Worm (Caenorhabditis elegans) whole organism, L4 larva: ENCODE measurements around the gene Y41C4A.21.

Experiments
- arid-1 ChIP-seq: fragments of 200-800 bp; sonication (Bioruptor generic); conservative IDR thresholded peaks from 2 replicates; pipeline ENCODE4 v1.3.6; 2022; ENCODE audit warnings: missing genetic modification reagents, missing genetic modification characterization, missing compliant biosample characterization
- nhr-11 ChIP-seq: fragments of 150-350 bp; optimal IDR thresholded peaks from 2 replicates; lab custom pipeline; 2014; ENCODE audit warnings: missing biosample characterization, missing genetic modification characterization
- nhr-237 ChIP-seq: sonication (generic microtip); optimal IDR thresholded peaks from 2 replicates; lab custom pipeline; 2017; ENCODE audit warnings: missing biosample characterization, missing genetic modification characterization
- nhr-76 ChIP-seq: fragments of 150-350 bp; optimal IDR thresholded peaks from 2 replicates; lab custom pipeline; 2014; ENCODE audit warnings: missing biosample characterization, missing genetic modification characterization
- pqm-1 ChIP-seq: sonication (generic microtip); optimal IDR thresholded peaks from 2 replicates; lab custom pipeline; 2017; ENCODE audit warnings: missing biosample characterization, missing genetic modification characterization
- saeg-2 ChIP-seq: fragments of 200-800 bp; sonication (Bioruptor generic); IDR thresholded peaks from 2 replicates; pipeline ENCODE4 v1.3.6; 2022; ENCODE audit warnings: missing genetic modification reagents, missing genetic modification characterization, missing compliant biosample characterization
- snpc-4 ChIP-seq: fragments of 150-350 bp; optimal IDR thresholded peaks from 2 replicates; lab custom pipeline; 2014; ENCODE audit warnings: missing biosample characterization, missing genetic modification characterization
- unc-62 ChIP-seq, 3 experiments: fragments of 150-350 bp in 1 of 3; sonication (generic microtip); optimal IDR thresholded peaks in 2 of 3; peaks in 1 of 3; 1 replicate in 1 of 3; 2 replicates in 2 of 3; lab custom pipeline; 2014 to 2017; ENCODE audit warnings: missing biosample characterization in 3 of 3, missing genetic modification characterization in 3 of 3, missing genetic modification reagents in 3 of 3, missing genotype in 1 of 3

DNA sequence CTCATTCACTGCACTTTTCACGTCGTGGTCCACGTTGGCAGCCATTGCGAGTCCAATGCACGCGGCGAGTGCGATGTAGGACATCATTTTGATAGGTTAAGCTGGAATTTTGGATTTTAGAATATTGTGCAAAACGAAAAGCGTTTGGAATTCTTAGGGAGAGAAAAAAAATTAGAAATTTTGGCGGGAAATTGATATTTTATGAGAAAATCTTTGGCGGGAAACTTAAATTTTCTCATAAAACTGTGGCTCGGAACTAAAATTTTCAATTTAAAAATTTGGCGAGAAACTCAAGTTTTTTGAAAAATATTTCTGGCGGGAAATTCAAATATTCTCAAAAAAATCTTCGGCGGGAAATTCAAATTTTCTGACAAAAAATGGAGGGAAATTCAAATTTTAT lies 5.4 kb downstream of the Y41C4A.21 start, which contains the start of gene sup-1:
- TF ChIP-seq nhr-76 (tag; lab: Kevin White, UChicago) (no peak), snpc-4 (tag; lab: Kevin White, UChicago) (no peak), nhr-11 (tag; lab: Kevin White, UChicago) (no peak), unc-62 (GFP tag; optimal IDR thresholded peaks at IDR 0.05 in 1 of 2; lab: Kevin White, UChicago) (no peak), unc-62 (tag; optimal IDR thresholded peaks at IDR 0.05; lab: Kevin White, UChicago) (no peak), nhr-237 (no peak), arid-1 (GFP tag; lab: Robert Waterston, UW) (no peak), saeg-2 (GFP tag; lab: Robert Waterston, UW) (no peak), pqm-1 (tag; lab: Kevin White, UChicago) (no peak)
